Fruit fly (Drosophila melanogaster) whole organism, embryonic: ENCODE data around the gene CG12078.

Source experiments
- Asciz ChIP-seq: fragments of 200-800 bp; sonication (Bioruptor generic); optimal IDR thresholded peaks from 2 replicates; lab custom pipeline; 2017; ENCODE audit warnings: missing biosample characterization, mild to moderate bottlenecking, missing genetic modification characterization, missing genetic modification reagents
- Bgb ChIP-seq: fragments of 200-800 bp; sonication (Bioruptor generic); IDR thresholded peaks from 2 replicates; pipeline ENCODE4 v1.3.6; 2022; ENCODE audit warnings: missing biosample characterization, missing genetic modification characterization; ENCODE audit not compliant: partially characterized antibody
- CG11093 ChIP-seq: fragments of 200-800 bp; sonication (Bioruptor generic); IDR thresholded peaks from 3 replicates; pipeline ENCODE4 v1.3.6; 2022; ENCODE audit warnings: missing biosample characterization, missing genetic modification characterization
- CG11247 ChIP-seq: fragments of 200-800 bp; sonication (Bioruptor generic); IDR thresholded peaks from 2 replicates; pipeline ENCODE4 v1.3.6; 2022; ENCODE audit warnings: missing biosample characterization, missing genetic modification characterization
- CG11456 ChIP-seq: fragments of 200-800 bp; sonication (Bioruptor generic); IDR thresholded peaks from 3 replicates; pipeline ENCODE4 v1.3.6; 2022; ENCODE audit warnings: missing biosample characterization, missing genetic modification characterization
- CG11504 ChIP-seq: fragments of 200-800 bp; sonication (Bioruptor generic); optimal IDR thresholded peaks from 3 replicates; lab custom pipeline; 2019; ENCODE audit warnings: missing biosample characterization, mild to moderate bottlenecking, missing genetic modification characterization, moderate library complexity
- CG11695 ChIP-seq: fragments of 200-800 bp; sonication (Bioruptor generic); IDR thresholded peaks from 3 replicates; pipeline ENCODE4 v1.3.6; 2022; ENCODE audit warnings: missing biosample characterization, missing genetic modification characterization
- CG12155 ChIP-seq: fragments of 200-800 bp; sonication (Bioruptor generic); optimal IDR thresholded peaks from 3 replicates; lab custom pipeline; 2016; ENCODE audit warnings: missing biosample characterization, missing genetic modification characterization
- CG12391 ChIP-seq: fragments of 200-800 bp; sonication (Bioruptor generic); optimal IDR thresholded peaks from 3 replicates; lab custom pipeline; 2018; ENCODE audit warnings: missing biosample characterization, mild to moderate bottlenecking, missing genetic modification characterization, moderate library complexity
- CG13894 ChIP-seq: fragments of 200-800 bp; sonication (Bioruptor generic); optimal IDR thresholded peaks from 3 replicates; lab custom pipeline; 2018; ENCODE audit warnings: missing biosample characterization, mild to moderate bottlenecking, missing genetic modification characterization, moderate library complexity
- CG14667 ChIP-seq: fragments of 200-800 bp; sonication (Bioruptor generic); IDR thresholded peaks from 2 replicates; pipeline ENCODE4 v1.3.6; 2022; ENCODE audit warnings: missing biosample characterization, missing genetic modification characterization
- CG15011 ChIP-seq: fragments of 200-800 bp; sonication (Bioruptor generic); optimal IDR thresholded peaks from 3 replicates; lab custom pipeline; 2018; ENCODE audit warnings: missing biosample characterization, mild to moderate bottlenecking, missing genetic modification characterization
- CG15514 ChIP-seq: fragments of 200-800 bp; sonication (Bioruptor generic); optimal IDR thresholded peaks from 3 replicates; lab custom pipeline; 2017; ENCODE audit warnings: missing biosample characterization, missing genetic modification characterization, mild to moderate bottlenecking, moderate library complexity, missing genetic modification reagents
- CG1647 ChIP-seq: fragments of 200-800 bp; sonication (Bioruptor generic); optimal IDR thresholded peaks from 3 replicates; lab custom pipeline; 2016; ENCODE audit warnings: missing biosample characterization, missing genetic modification characterization
- CG2678 ChIP-seq: fragments of 200-800 bp; sonication (Bioruptor generic); optimal IDR thresholded peaks from 3 replicates; lab custom pipeline; 2019; ENCODE audit warnings: missing biosample characterization, mild to moderate bottlenecking, missing genetic modification characterization, moderate library complexity
- CG3065 ChIP-seq: fragments of 200-800 bp; sonication (Bioruptor generic); optimal IDR thresholded peaks from 2 replicates; lab custom pipeline; 2016; ENCODE audit warnings: missing biosample characterization, missing genetic modification characterization
- CG3407 ChIP-seq: fragments of 200-800 bp; sonication (Bioruptor generic); optimal IDR thresholded peaks from 2 replicates; lab custom pipeline; 2018; ENCODE audit warnings: missing biosample characterization, mild to moderate bottlenecking, missing genetic modification characterization
- CG3995 ChIP-seq: fragments of 200-800 bp; sonication (Bioruptor generic); optimal IDR thresholded peaks from 3 replicates; lab custom pipeline; 2016; ENCODE audit warnings: missing biosample characterization, missing genetic modification characterization
- CG7839 ChIP-seq: fragments of 200-800 bp; sonication (Bioruptor generic); optimal IDR thresholded peaks from 3 replicates; lab custom pipeline; 2018; ENCODE audit warnings: missing biosample characterization, mild to moderate bottlenecking, missing genetic modification characterization, moderate library complexity
- CTCF ChIP-seq: fragments of 200-800 bp; sonication (Bioruptor generic); optimal IDR thresholded peaks from 2 replicates; lab custom pipeline; 2017; ENCODE audit warnings: missing biosample characterization, mild to moderate bottlenecking, missing genetic modification characterization, moderate library complexity
- CoRest ChIP-seq: fragments of 200-800 bp; sonication (Bioruptor generic); optimal IDR thresholded peaks from 3 replicates; lab custom pipeline; 2018; ENCODE audit warnings: missing biosample characterization, mild to moderate bottlenecking, missing genetic modification characterization, moderate library complexity
- Deaf1 ChIP-seq: fragments of 200-800 bp; optimal IDR thresholded peaks from 3 replicates; lab custom pipeline; 2019; ENCODE audit warnings: missing biosample characterization, mild to moderate bottlenecking, missing genetic modification characterization, moderate library complexity
- Dek ChIP-seq: fragments of 200-800 bp; sonication (Bioruptor generic); optimal IDR thresholded peaks from 3 replicates; lab custom pipeline; 2019; ENCODE audit warnings: missing biosample characterization, mild to moderate bottlenecking, missing genetic modification characterization, moderate library complexity
- Drgx ChIP-seq: fragments of 200-800 bp; sonication (Bioruptor generic); IDR thresholded peaks from 2 replicates; pipeline ENCODE4 v1.3.6; 2022; ENCODE audit warnings: missing biosample characterization, missing genetic modification characterization
- HmgZ ChIP-seq: fragments of 200-800 bp; sonication (Bioruptor generic); optimal IDR thresholded peaks from 2 replicates; lab custom pipeline; 2018; ENCODE audit warnings: missing biosample characterization, mild to moderate bottlenecking, missing genetic modification characterization
- Neu2 ChIP-seq: fragments of 200-800 bp; sonication (Bioruptor generic); optimal IDR thresholded peaks from 3 replicates; lab custom pipeline; 2016; ENCODE audit warnings: missing biosample characterization, missing genetic modification characterization, borderline replicate concordance
- Taf1 ChIP-seq: fragments of 200-800 bp; sonication (Bioruptor generic); IDR thresholded peaks from 2 replicates; pipeline ENCODE4 v1.3.6; 2022; ENCODE audit warnings: missing biosample characterization, missing genetic modification characterization
- ase ChIP-seq: fragments of 200-800 bp; sonication (Bioruptor generic); IDR thresholded peaks from 3 replicates; pipeline ENCODE4 v1.3.6; 2022; ENCODE audit warnings: missing biosample characterization, missing genetic modification characterization
- chinmo ChIP-seq: fragments of 200-800 bp; sonication (Bioruptor generic); IDR thresholded peaks from 4 replicates; pipeline ENCODE4 v1.3.6; 2022; ENCODE audit warnings: missing biosample characterization, missing genetic modification characterization; ENCODE audit not compliant: partially characterized antibody
- ci ChIP-seq: fragments of 200-800 bp; sonication (Bioruptor generic); IDR thresholded peaks from 3 replicates; pipeline ENCODE4 v1.3.6; 2022; ENCODE audit warnings: missing biosample characterization, missing genetic modification characterization
- crol ChIP-seq: fragments of 200-800 bp; sonication (Bioruptor generic); IDR thresholded peaks from 2 replicates; pipeline ENCODE4 v1.3.6; 2022; ENCODE audit warnings: missing biosample characterization, missing genetic modification characterization
- cwo ChIP-seq: fragments of 200-800 bp; sonication (Bioruptor generic); optimal IDR thresholded peaks from 3 replicates; lab custom pipeline; 2017; ENCODE audit warnings: missing biosample characterization, missing genetic modification characterization, mild to moderate bottlenecking, moderate library complexity, missing genetic modification reagents
- eve ChIP-seq, 2 experiments: fragments of >200 bp; optimal IDR thresholded peaks; 2 replicates each; lab custom pipeline; 2017; ENCODE audit warnings: missing biosample characterization in 2 of 2, missing genetic modification characterization in 2 of 2
- gcm ChIP-seq: fragments of 200-800 bp; sonication (Bioruptor generic); optimal IDR thresholded peaks from 2 replicates; lab custom pipeline; 2019; ENCODE audit warnings: missing biosample characterization, mild to moderate bottlenecking, missing genetic modification characterization, moderate library complexity
- h ChIP-seq: fragments of >200 bp; optimal IDR thresholded peaks from 2 replicates; lab custom pipeline; 2017
- her ChIP-seq: fragments of 200-800 bp; sonication (Bioruptor generic); optimal IDR thresholded peaks from 2 replicates; lab custom pipeline; 2016; ENCODE audit warnings: missing biosample characterization, missing genetic modification characterization
- ind ChIP-seq: fragments of 200-800 bp; sonication (Bioruptor generic); optimal IDR thresholded peaks from 3 replicates; lab custom pipeline; 2016; ENCODE audit warnings: missing biosample characterization, missing genetic modification characterization
- kah ChIP-seq: fragments of 200-800 bp; sonication (Bioruptor generic); optimal IDR thresholded peaks from 2 replicates; lab custom pipeline; 2018; ENCODE audit warnings: missing biosample characterization, mild to moderate bottlenecking, missing genetic modification characterization
- ken ChIP-seq: fragments of 200-800 bp; sonication (Bioruptor generic); IDR thresholded peaks from 3 replicates; pipeline ENCODE4 v1.3.6; 2022; ENCODE audit warnings: missing biosample characterization, missing genetic modification characterization
- knrl ChIP-seq: fragments of 200-800 bp; sonication (Bioruptor generic); IDR thresholded peaks from 3 replicates; pipeline ENCODE4 v1.3.6; 2022; ENCODE audit warnings: missing biosample characterization, missing genetic modification characterization; ENCODE audit not compliant: partially characterized antibody
- nmo ChIP-seq: fragments of 200-800 bp; sonication (Bioruptor generic); optimal IDR thresholded peaks from 2 replicates; lab custom pipeline; 2018; ENCODE audit warnings: missing biosample characterization, mild to moderate bottlenecking, missing genetic modification characterization, moderate library complexity
- pita ChIP-seq: fragments of 200-800 bp; sonication (Bioruptor generic); optimal IDR thresholded peaks from 2 replicates; lab custom pipeline; 2017; ENCODE audit warnings: missing biosample characterization, mild to moderate bottlenecking, missing genetic modification characterization
- prd ChIP-seq, 3 experiments: fragments of >200 bp in 2 of 3; fragments of 200-800 bp in 1 of 3; sonication (Bioruptor generic) in 1 of 3; optimal IDR thresholded peaks in 2 of 3; IDR thresholded peaks in 1 of 3; 2 replicates in 2 of 3; 3 replicates in 1 of 3; pipeline versions ENCODE4 v1.3.6 to Lab custom; 2017 to 2022; ENCODE audit warnings: missing biosample characterization in 1 of 3, missing genetic modification characterization in 1 of 3
- pros ChIP-seq: fragments of 200-800 bp; sonication (Bioruptor generic); optimal IDR thresholded peaks from 3 replicates; lab custom pipeline; 2019; ENCODE audit warnings: missing biosample characterization, mild to moderate bottlenecking, missing genetic modification characterization, moderate library complexity
- sens ChIP-seq: fragments of 200-800 bp; sonication (Bioruptor generic); peaks from one replicate; lab custom pipeline; 2016; ENCODE audit warnings: missing biosample characterization, missing genetic modification characterization
- slbo ChIP-seq: fragments of 200-800 bp; sonication (Bioruptor generic); IDR thresholded peaks from 2 replicates; pipeline ENCODE4 v1.3.6; 2022; ENCODE audit warnings: missing biosample characterization, missing genetic modification characterization
- slou ChIP-seq: fragments of 200-800 bp; sonication (Bioruptor generic); optimal IDR thresholded peaks from 3 replicates; lab custom pipeline; 2016; ENCODE audit warnings: missing biosample characterization, missing genetic modification characterization
- ssp ChIP-seq: fragments of 200-800 bp; sonication (Bioruptor generic); IDR thresholded peaks from 2 replicates; pipeline ENCODE4 v1.3.6; 2022; ENCODE audit warnings: missing biosample characterization, missing genetic modification characterization
- vvl ChIP-seq: fragments of 200-800 bp; sonication (Bioruptor generic); IDR thresholded peaks from 2 replicates; pipeline ENCODE4 v1.3.6; 2022; ENCODE audit warnings: missing biosample characterization, missing genetic modification characterization

Gene CG12078

DNA sequence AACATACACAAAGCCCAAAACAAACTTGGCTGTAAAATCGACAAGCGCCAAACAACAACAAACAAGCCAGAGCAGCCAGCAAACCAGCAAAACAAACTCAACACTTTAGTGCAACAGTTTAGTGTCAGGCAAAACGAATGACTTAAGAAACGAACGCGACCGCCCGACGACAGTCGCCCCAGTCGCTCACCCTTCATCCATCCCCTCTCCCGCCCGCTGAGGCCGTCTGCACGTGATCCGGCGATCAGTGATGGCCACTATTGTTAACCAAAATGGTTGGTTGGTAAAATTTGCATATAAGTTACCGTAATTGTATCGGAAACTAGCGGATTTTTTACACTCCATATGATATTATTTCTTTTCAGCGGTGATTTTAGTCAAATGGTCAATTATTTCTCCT lies 9.5 kb upstream of the CG12078 start:
- no peak for TF ChIP-seq gcm
- TF ChIP-seq CG3995 (GFP tag; lab: Kevin White, UChicago) = no peak
- 0 out of 3 replicates have a peak, but pooled peaks have one; percentile 10 for TF ChIP-seq ase
- peak; percentile 34 for TF ChIP-seq Deaf1 (tag; lab: Kevin White, UChicago)
- TF ChIP-seq CG2678 (tag; lab: Kevin White, UChicago) = no peak
- TF ChIP-seq crol (GFP tag; lab: Robert Waterston, UW) = peak; percentile 55
- no peak for TF ChIP-seq CG15514
- TF ChIP-seq ci = 0 out of 3 replicates have a peak, but pooled peaks have one; percentile 10
- TF ChIP-seq Neu2 (GFP tag; lab: Kevin White, UChicago) = no peak
- peak; percentile 52 for TF ChIP-seq pros
- TF ChIP-seq chinmo (GFP tag; lab: Robert Waterston, UW) = 0 out of 4 replicates have a peak, but pooled peaks have one; percentile 46
- peak; percentile 35; the same call in 1 of the 2 replicates for TF ChIP-seq CG11247
- TF ChIP-seq vvl = peak; percentile 69
- peak; percentile 86 for TF ChIP-seq cwo
- 0 out of 3 replicates have a peak, but pooled peaks have one; percentile 8 for TF ChIP-seq ken (GFP tag; lab: Robert Waterston, UW)
- no peak for TF ChIP-seq CG14667 (GFP tag; lab: Robert Waterston, UW)
- TF ChIP-seq prd (optimal IDR thresholded peaks at IDR 0.05; lab: Kevin White, UChicago) = no peak
- TF ChIP-seq prd (GFP tag; IDR thresholded peaks at IDR 0.05; lab: Robert Waterston, UW) = no peak

DNA sequence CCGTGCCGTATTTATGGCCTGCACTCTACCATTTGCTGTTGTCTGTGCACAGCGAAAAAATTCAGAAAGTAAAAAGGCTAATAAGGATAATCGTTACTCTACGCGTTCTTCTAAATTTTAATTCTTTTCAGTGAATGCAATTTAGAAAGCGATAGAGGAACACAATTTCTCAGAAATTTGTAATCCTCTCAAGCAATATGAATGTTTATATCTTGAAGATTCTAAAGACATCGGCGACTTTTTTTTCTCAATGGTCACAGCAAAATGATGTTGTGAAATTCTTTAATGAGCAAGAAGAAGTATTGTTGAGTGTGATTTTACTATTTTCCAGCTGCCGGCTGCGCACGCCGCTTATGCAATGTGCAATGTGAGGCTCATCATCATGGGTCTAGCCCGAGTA lies 8.8 kb upstream of the CG12078 start:
- TF ChIP-seq CG12155 (GFP tag; lab: Kevin White, UChicago) (no peak), pita (GFP tag; lab: Kevin White, UChicago) (no peak), h (lab: Kevin White, UChicago) (no peak), CTCF (no peak), CG11456 (GFP tag; lab: Robert Waterston, UW) (0 out of 3 replicates have a peak, but pooled peaks have one; percentile 13), CG13894 (tag; lab: Kevin White, UChicago) (no peak), her (no peak), Asciz (no peak), Drgx (GFP tag; lab: Robert Waterston, UW) (peak; percentile 42; the same call in 1 of the 2 replicates), kah (no peak), ssp (GFP tag; lab: Robert Waterston, UW) (no peak), CG11093 (GFP tag; lab: Robert Waterston, UW) (no peak), Taf1 (GFP tag; lab: Robert Waterston, UW) (no peak), CG3407 (GFP tag; lab: Kevin White, UChicago) (no peak), CG3065 (GFP tag; lab: Kevin White, UChicago) (no peak)

DNA sequence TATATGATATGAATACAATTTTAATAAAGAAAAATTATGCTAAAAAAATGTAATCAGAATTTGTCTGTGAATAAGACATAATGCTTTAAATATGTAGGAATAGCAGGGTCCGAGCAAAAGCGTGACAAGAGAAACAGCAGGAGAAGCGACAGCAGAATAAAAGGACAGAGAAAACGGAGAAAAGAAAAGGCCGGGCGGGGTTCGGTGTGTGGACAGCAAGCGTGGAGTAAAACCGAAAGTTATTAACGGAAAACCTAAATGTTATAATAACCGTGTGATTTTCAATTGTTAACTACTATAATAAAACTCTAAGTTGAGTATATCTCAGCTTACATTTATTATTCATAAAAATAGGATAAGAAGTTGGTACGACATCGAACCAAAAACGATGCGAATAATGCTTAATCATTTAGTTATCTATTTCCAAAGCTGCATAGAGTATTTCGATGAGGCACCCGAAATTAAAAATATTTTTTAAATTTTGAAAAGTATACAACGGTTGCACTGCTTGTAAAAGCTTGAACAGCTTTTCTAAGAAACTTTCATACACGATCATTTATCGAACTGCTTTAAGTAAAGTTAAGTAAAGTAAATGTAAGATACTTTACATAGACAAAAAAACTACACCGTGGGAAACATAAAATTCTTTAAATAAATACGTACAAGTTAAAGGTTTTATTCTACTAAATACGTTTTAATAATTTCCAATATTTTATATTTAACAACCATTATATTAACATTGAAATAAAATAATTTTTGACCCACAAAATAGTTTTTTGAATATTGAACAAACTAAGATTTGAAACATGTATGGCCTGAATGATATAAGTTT lies 7.8 kb upstream of the CG12078 start:
- no peak for TF ChIP-seq eve (GFP tag; optimal IDR thresholded peaks at IDR 0.05; lab: Kevin White, UChicago)
- TF ChIP-seq slou (GFP tag; lab: Kevin White, UChicago) = no peak
- TF ChIP-seq CG12391 (tag; lab: Kevin White, UChicago) = peak; percentile 27
- TF ChIP-seq CG15011 = no peak
- TF ChIP-seq CG1647 (GFP tag; lab: Kevin White, UChicago) = no peak
- TF ChIP-seq CoRest (tag; lab: Kevin White, UChicago) = peak; percentile 7
- peak; percentile 17 for TF ChIP-seq CG7839 (tag; lab: Kevin White, UChicago)
- TF ChIP-seq sens (GFP tag; lab: Kevin White, UChicago) = peak; percentile 45
- TF ChIP-seq nmo (GFP tag; lab: Kevin White, UChicago) = peak; percentile 3
- TF ChIP-seq CG11504 (tag; lab: Kevin White, UChicago) = peak; percentile 22
- peak; percentile 0 for TF ChIP-seq Dek (tag; lab: Kevin White, UChicago)
- no peak for TF ChIP-seq ind (GFP tag; lab: Kevin White, UChicago)
- peak; percentile 50 for TF ChIP-seq HmgZ
- TF ChIP-seq knrl (GFP tag; lab: Robert Waterston, UW) = peak; percentile 30; the same call in 1 of the 3 replicates
- TF ChIP-seq slbo (GFP tag; lab: Robert Waterston, UW) = peak; percentile 56; the same call in 1 of the 2 replicates
- 0 out of 2 replicates have a peak, but pooled peaks have one; percentile 47 for TF ChIP-seq Bgb (GFP tag; lab: Robert Waterston, UW)
- 0 out of 3 replicates have a peak, but pooled peaks have one; percentile 30 for TF ChIP-seq CG11695 (GFP tag; lab: Robert Waterston, UW)
